Worm (Caenorhabditis elegans): ENCODE data around the gene his-72.

his-72 gene

DNA sequence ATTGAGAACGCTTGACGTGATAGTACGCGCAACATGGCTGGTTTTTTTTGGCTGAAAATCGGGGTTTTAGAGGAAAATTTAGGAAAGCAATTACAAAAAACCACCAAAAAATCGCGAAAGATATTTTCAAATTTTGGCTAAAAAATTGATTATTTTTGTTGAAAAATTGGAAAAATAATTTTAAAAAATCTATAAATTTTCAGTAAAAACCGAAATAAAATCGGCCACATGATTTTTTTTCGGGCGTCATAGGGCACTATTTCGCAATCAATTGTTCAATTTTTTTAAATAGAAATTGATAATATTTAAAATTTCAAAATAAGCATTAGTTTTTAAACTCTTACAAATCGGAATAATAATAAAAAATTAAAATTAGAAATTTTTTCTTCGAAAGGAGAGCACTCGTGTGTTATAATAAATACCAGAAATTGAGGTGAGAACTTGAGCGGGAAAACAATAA, 5.0 kb upstream of the his-72 start, which contains the start of gene glrx-5:
Gene glrx-5 (minus strand): TSS at position 51 of the 460 bp plus-strand sequence.
- TF ChIP-seq attf-6 (GFP tag; IDR thresholded peaks at IDR 0.05) (no peak), cebp-1 (GFP tag; IDR thresholded peaks at IDR 0.05) (peak; percentile 72), cebp-1 (tag; optimal IDR thresholded peaks at IDR 0.05) (peak; percentile 94)

DNA sequence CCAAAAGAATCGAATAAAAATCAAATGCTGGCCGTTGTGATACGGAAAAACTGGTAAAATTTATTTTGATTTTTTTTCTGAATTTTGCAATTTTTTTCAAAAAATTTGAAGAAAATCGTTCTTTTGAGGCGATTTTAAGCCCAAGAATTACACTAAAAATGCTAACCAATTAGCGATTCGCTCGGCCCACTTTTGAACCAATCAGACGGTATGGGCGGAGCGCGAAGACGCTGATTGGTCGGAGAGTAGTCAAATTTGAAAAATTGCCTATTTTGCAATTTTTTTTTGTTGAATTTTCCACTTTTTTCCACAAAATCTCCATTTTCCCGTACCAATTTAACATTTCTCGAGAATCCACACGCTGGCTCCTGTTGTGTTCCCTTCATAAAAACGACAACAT, 4.5 kb upstream of the his-72 start:
- TF ChIP-seq mcd-1 (GFP tag; IDR thresholded peaks at IDR 0.05) (no peak), T26A5.8 (tag; optimal IDR thresholded peaks at IDR 0.05) (no peak), F57C9.4 (tag; optimal IDR thresholded peaks at IDR 0.05) (no peak), madf-10 (tag; optimal IDR thresholded peaks at IDR 0.05) (no peak), mxl-1 (tag; optimal IDR thresholded peaks at IDR 0.05) (no peak), nhr-90 (tag; optimal IDR thresholded peaks at IDR 0.05) (no peak), C17E4.6 (GFP tag; IDR thresholded peaks at IDR 0.05) (no peak), madf-8 (GFP tag; conservative IDR thresholded peaks at IDR 0.05) (no peak), attf-6 (GFP tag; IDR thresholded peaks at IDR 0.05) (no peak), K11D2.4 (GFP tag; IDR thresholded peaks at IDR 0.05) (no peak), somi-1 (GFP tag; optimal IDR thresholded peaks at IDR 0.05) (no peak), rpc-1 (optimal IDR thresholded peaks at IDR 0.05) (no peak), rpc-1 (tag; optimal IDR thresholded peaks at IDR 0.05) (no peak), ceh-27 (GFP tag; optimal IDR thresholded peaks at IDR 0.05) (no peak), ztf-25 (GFP tag; IDR thresholded peaks at IDR 0.05) (no peak), aptf-3 (GFP tag; IDR thresholded peaks at IDR 0.05) (no peak)

DNA sequence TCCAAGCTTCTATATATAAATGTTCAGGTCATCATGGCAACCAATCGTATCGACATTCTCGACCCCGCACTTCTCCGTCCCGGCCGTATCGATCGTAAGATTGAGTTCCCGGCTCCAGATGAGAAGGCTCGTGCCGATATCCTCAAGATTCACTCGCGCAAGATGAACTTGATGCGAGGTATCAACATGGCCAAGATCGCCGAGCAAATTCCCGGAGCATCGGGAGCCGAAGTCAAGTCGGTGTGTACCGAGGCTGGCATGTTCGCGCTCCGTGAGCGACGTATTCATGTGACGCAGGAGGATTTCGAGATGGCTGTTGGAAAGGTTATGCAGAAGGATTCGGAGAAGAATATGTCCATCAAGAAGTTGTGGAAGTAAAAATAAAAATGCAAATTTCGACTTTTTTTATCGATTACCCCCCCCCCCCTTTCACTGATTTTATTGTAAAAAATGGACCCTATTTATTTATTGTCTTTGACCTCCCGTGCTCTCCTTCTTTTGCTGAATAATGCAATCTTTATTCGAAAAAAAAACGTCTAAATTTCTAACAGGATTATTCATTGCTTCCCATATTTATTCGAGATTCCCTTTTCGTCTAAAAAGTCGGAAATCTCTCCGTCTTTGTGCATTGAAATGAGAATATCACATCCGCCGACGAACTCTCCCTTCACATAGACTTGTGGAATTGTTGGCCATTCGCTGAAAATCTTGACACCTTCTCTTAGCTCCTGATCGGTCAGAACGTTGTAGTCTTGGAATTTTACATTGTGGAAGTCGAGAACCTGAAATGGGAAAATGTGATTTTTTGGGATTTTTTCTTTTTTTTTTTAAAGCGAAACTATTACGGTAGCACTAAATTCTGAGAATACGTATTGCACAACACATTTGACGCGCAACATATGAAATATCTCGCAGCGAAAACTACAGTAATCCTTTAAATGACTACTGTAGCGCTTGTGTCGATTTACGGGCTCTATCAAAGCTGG, 3.5 kb upstream of the his-72 start:
- TF ChIP-seq ceh-40 (GFP tag; IDR thresholded peaks at IDR 0.05) (no peak), F57C9.4 (tag; optimal IDR thresholded peaks at IDR 0.05) (no peak), ceh-91 (GFP tag; IDR thresholded peaks at IDR 0.05) (no peak), efl-1 (GFP tag; optimal IDR thresholded peaks at IDR 0.05) (no peak), mes-4 (tag; optimal IDR thresholded peaks at IDR 0.05) (no peak), ztf-18 (tag; optimal IDR thresholded peaks at IDR 0.05) (no peak), him-1 (tag; optimal IDR thresholded peaks at IDR 0.05) (peak; percentile 48), B0035.1 (tag; optimal IDR thresholded peaks at IDR 0.05) (no peak), hlh-26 (GFP tag; conservative IDR thresholded peaks at IDR 0.05) (no peak), aptf-3 (GFP tag; IDR thresholded peaks at IDR 0.05) (no peak), let-607 (tag; optimal IDR thresholded peaks at IDR 0.05) (no peak), T07F8.4 (tag; optimal IDR thresholded peaks at IDR 0.05) (no peak), aptf-2 (GFP tag; conservative IDR thresholded peaks at IDR 0.05) (no peak), egrh-3 (GFP tag; IDR thresholded peaks at IDR 0.05) (0 out of 2 replicates have a peak, but pooled peaks have one; percentile 8), hrde-1 (tag; optimal IDR thresholded peaks at IDR 0.05; ENCODE audit: borderline replicate concordance) (no peak), K12H6.12 (tag; optimal IDR thresholded peaks at IDR 0.05) (no peak), hmg-20 (GFP tag; IDR thresholded peaks at IDR 0.05) (no peak), nfya-2 (GFP tag; IDR thresholded peaks at IDR 0.05) (no peak), cebp-1 (GFP tag; IDR thresholded peaks at IDR 0.05) (no peak), cebp-1 (tag; optimal IDR thresholded peaks at IDR 0.05) (peak; percentile 20), ZK185.1 (tag; optimal IDR thresholded peaks at IDR 0.05; ENCODE audit: poor library complexity, severe bottlenecking) (no peak), nfyb-1 (GFP tag; IDR thresholded peaks at IDR 0.05) (no peak), let-526 (GFP tag; IDR thresholded peaks at IDR 0.05) (no peak), Y67H2A.10 (GFP tag; conservative IDR thresholded peaks at IDR 0.05) (no peak), hlh-12 (tag; optimal IDR thresholded peaks at IDR 0.05) (no peak), rec-8 (tag; optimal IDR thresholded peaks at IDR 0.05) (no peak), rcor-1 (GFP tag; IDR thresholded peaks at IDR 0.05) (no peak), pbrm-1 (GFP tag; IDR thresholded peaks at IDR 0.05) (peak; percentile 15; the same call in 1 of the 2 replicates), ekl-4 (GFP tag; IDR thresholded peaks at IDR 0.05) (peak; percentile 61), K11D2.4 (GFP tag; IDR thresholded peaks at IDR 0.05) (no peak), B0261.1 (tag; optimal IDR thresholded peaks at IDR 0.05) (no peak)
